Worm (Caenorhabditis elegans) whole organism, young adult: ENCODE measurements around the gene C05D11.13.

ENCODE experiments used
- B0019.2 ChIP-seq: fragments of 200-800 bp; sonication (Bioruptor generic); conservative IDR thresholded peaks from 2 replicates; pipeline ENCODE4 v1.3.6; 2022; ENCODE audit warnings: missing genetic modification reagents, missing genetic modification characterization, missing compliant biosample characterization
- B0035.1 ChIP-seq: sonication (generic microtip); optimal IDR thresholded peaks from 2 replicates; lab custom pipeline; 2016; ENCODE audit warnings: missing genetic modification characterization, mild to moderate bottlenecking, missing compliant biosample characterization, missing genotype, missing genetic modification reagents
- B0261.1 ChIP-seq: sonication (generic microtip); optimal IDR thresholded peaks from 2 replicates; lab custom pipeline; 2016; ENCODE audit warnings: mild to moderate bottlenecking, missing genetic modification characterization, moderate library complexity, missing compliant biosample characterization
- B0336.3 ChIP-seq: fragments of 200-800 bp; sonication (Bioruptor generic); IDR thresholded peaks from 2 replicates; pipeline ENCODE4 v1.3.6; 2022; ENCODE audit warnings: missing genetic modification characterization, missing compliant biosample characterization
- D2030.7 ChIP-seq: fragments of 200-800 bp; sonication (Bioruptor generic); IDR thresholded peaks from 2 replicates; pipeline ENCODE4 v1.3.6; 2022; ENCODE audit warnings: missing genetic modification reagents, missing genetic modification characterization, missing compliant biosample characterization
- F10E7.11 ChIP-seq: sonication (generic microtip); optimal IDR thresholded peaks from 2 replicates; lab custom pipeline; 2017; ENCODE audit warnings: mild to moderate bottlenecking, missing genetic modification characterization, moderate library complexity, missing compliant biosample characterization
- F22D6.2 ChIP-seq: sonication (generic microtip); optimal IDR thresholded peaks from 2 replicates; lab custom pipeline; 2016; ENCODE audit warnings: mild to moderate bottlenecking, missing genetic modification characterization, missing compliant biosample characterization
- F37B4.10 ChIP-seq: fragments of 200-800 bp; sonication (Bioruptor generic); IDR thresholded peaks from 2 replicates; pipeline ENCODE4 v1.3.6; 2022; ENCODE audit warnings: missing genetic modification characterization, missing compliant biosample characterization
- F39B2.1 ChIP-seq: fragments of 200-800 bp; sonication (Bioruptor generic); IDR thresholded peaks from 2 replicates; pipeline ENCODE4 v1.3.6; 2022; ENCODE audit warnings: missing genetic modification reagents, missing genetic modification characterization, missing compliant biosample characterization
- F57A8.1 ChIP-seq: fragments of 200-800 bp; sonication (Bioruptor generic); optimal IDR thresholded peaks from 2 replicates; lab custom pipeline; 2018; ENCODE audit warnings: mild to moderate bottlenecking, missing genetic modification characterization, moderate library complexity, missing compliant biosample characterization
- Y56A3A.18 ChIP-seq: fragments of 200-800 bp; sonication (Bioruptor generic); IDR thresholded peaks from 2 replicates; pipeline ENCODE4 v1.3.6; 2022; ENCODE audit warnings: missing genetic modification reagents, missing genetic modification characterization, missing compliant biosample characterization
- Y79H2A.3 ChIP-seq: fragments of 200-800 bp; sonication (Bioruptor generic); conservative IDR thresholded peaks from 2 replicates; pipeline ENCODE4 v1.3.6; 2022; ENCODE audit warnings: missing genetic modification reagents, missing genetic modification characterization, missing compliant biosample characterization
- Y95B8A.8 ChIP-seq: fragments of 200-800 bp; sonication (Bioruptor generic); IDR thresholded peaks from 2 replicates; pipeline ENCODE4 v1.3.6; 2022; ENCODE audit warnings: missing genetic modification reagents, missing genetic modification characterization, missing compliant biosample characterization
- akir-1 ChIP-seq: fragments of 200-800 bp; sonication (Bioruptor generic); optimal IDR thresholded peaks from 2 replicates; lab custom pipeline; 2018; ENCODE audit warnings: mild to moderate bottlenecking, missing genetic modification characterization, moderate library complexity, missing compliant biosample characterization
- athp-1 ChIP-seq: sonication (generic microtip); optimal IDR thresholded peaks from 2 replicates; lab custom pipeline; 2017; ENCODE audit warnings: mild to moderate bottlenecking, missing genetic modification characterization, missing compliant biosample characterization
- cebp-1 ChIP-seq, 2 experiments: fragments of 200-800 bp in 1 of 2; sonication (Bioruptor generic) in 1 of 2; sonication (generic microtip) in 1 of 2; IDR thresholded peaks in 1 of 2; optimal IDR thresholded peaks in 1 of 2; 2 replicates each; pipeline versions ENCODE4 v1.3.6 to Lab custom; 2017 to 2022; ENCODE audit warnings: missing compliant biosample characterization in 2 of 2, missing genetic modification characterization in 2 of 2, mild to moderate bottlenecking in 1 of 2, missing genetic modification reagents in 1 of 2, moderate library complexity in 1 of 2
- chd-7 ChIP-seq: sonication (generic microtip); optimal IDR thresholded peaks from 2 replicates; lab custom pipeline; 2016; ENCODE audit warnings: mild to moderate bottlenecking, missing genetic modification characterization, moderate library complexity, missing compliant biosample characterization
- dpl-1 ChIP-seq: fragments of 150-350 bp; optimal IDR thresholded peaks from 2 replicates; lab custom pipeline; 2014; ENCODE audit warnings: missing biosample characterization, missing genetic modification reagents, missing genetic modification characterization
- egl-44 ChIP-seq: fragments of 200-800 bp; sonication (Bioruptor generic); IDR thresholded peaks from 2 replicates; pipeline ENCODE4 v1.3.6; 2022; ENCODE audit warnings: missing genetic modification reagents, missing genetic modification characterization, missing compliant biosample characterization
- ekl-4 ChIP-seq: fragments of 200-800 bp; sonication (Bioruptor generic); IDR thresholded peaks from 2 replicates; pipeline ENCODE4 v1.3.6; 2022; ENCODE audit warnings: missing genetic modification reagents, missing genetic modification characterization, missing compliant biosample characterization
- ets-4 ChIP-seq: fragments of 200-800 bp; sonication (Bioruptor generic); optimal IDR thresholded peaks from 2 replicates; lab custom pipeline; 2018; ENCODE audit warnings: mild to moderate bottlenecking, missing genetic modification characterization, missing compliant biosample characterization
- hlh-26 ChIP-seq: fragments of 200-800 bp; sonication (Bioruptor generic); conservative IDR thresholded peaks from 2 replicates; pipeline ENCODE4 v1.3.6; 2022; ENCODE audit warnings: missing genetic modification reagents, missing genetic modification characterization, missing compliant biosample characterization
- lag-1 ChIP-seq: fragments of 200-800 bp; sonication (Bioruptor generic); IDR thresholded peaks from 2 replicates; pipeline ENCODE4 v1.3.6; 2022; ENCODE audit warnings: missing genetic modification reagents, missing genetic modification characterization, missing compliant biosample characterization
- lin-26 ChIP-seq: fragments of 200-800 bp; sonication (Bioruptor generic); IDR thresholded peaks from 2 replicates; pipeline ENCODE4 v1.3.6; 2022; ENCODE audit warnings: missing genetic modification reagents, missing genetic modification characterization, missing compliant biosample characterization
- lin-35 ChIP-seq, 3 experiments: fragments of 150-350 bp in 2 of 3; sonication (generic microtip) in 1 of 3; optimal IDR thresholded peaks; 2 replicates each; lab custom pipeline; 2014 to 2018; ENCODE audit warnings: missing biosample characterization in 3 of 3, missing genetic modification characterization in 3 of 3, missing genetic modification reagents in 3 of 3
- lin-54 ChIP-seq: fragments of 200-800 bp; sonication (Bioruptor generic); optimal IDR thresholded peaks from 2 replicates; lab custom pipeline; 2018; ENCODE audit warnings: mild to moderate bottlenecking, missing genetic modification characterization, missing compliant biosample characterization
- lsl-1 ChIP-seq: fragments of 200-800 bp; sonication (Bioruptor generic); optimal IDR thresholded peaks from 2 replicates; lab custom pipeline; 2018; ENCODE audit warnings: mild to moderate bottlenecking, missing genetic modification characterization, moderate library complexity, missing compliant biosample characterization
- madf-10 ChIP-seq: sonication (generic microtip); optimal IDR thresholded peaks from 2 replicates; lab custom pipeline; 2016; ENCODE audit warnings: mild to moderate bottlenecking, missing genetic modification characterization, missing compliant biosample characterization
- madf-3 ChIP-seq: fragments of 200-800 bp; sonication (Bioruptor generic); IDR thresholded peaks from 2 replicates; pipeline ENCODE4 v1.3.6; 2022; ENCODE audit warnings: missing genetic modification reagents, missing genetic modification characterization, missing compliant biosample characterization
- madf-8 ChIP-seq: fragments of 200-800 bp; sonication (Bioruptor generic); conservative IDR thresholded peaks from 2 replicates; pipeline ENCODE4 v1.3.6; 2022; ENCODE audit warnings: missing genetic modification reagents, missing genetic modification characterization, missing compliant biosample characterization
- nfya-1 ChIP-seq: sonication (generic microtip); optimal IDR thresholded peaks from 2 replicates; lab custom pipeline; 2017; ENCODE audit warnings: antibody characterized with exemption, missing compliant biosample characterization, missing genetic modification characterization, borderline replicate concordance; ENCODE audit not compliant: insufficient read depth
- nfyb-1 ChIP-seq: fragments of 200-800 bp; sonication (Bioruptor generic); IDR thresholded peaks from 2 replicates; pipeline ENCODE4 v1.3.6; 2022; ENCODE audit warnings: missing genetic modification reagents, missing genetic modification characterization, missing compliant biosample characterization
- nhr-179 ChIP-seq: sonication (generic microtip); optimal IDR thresholded peaks from 2 replicates; lab custom pipeline; 2016; ENCODE audit warnings: mild to moderate bottlenecking, missing genetic modification characterization, missing compliant biosample characterization
- nhr-80 ChIP-seq: sonication (generic microtip); optimal IDR thresholded peaks from 2 replicates; lab custom pipeline; 2016; ENCODE audit warnings: missing genetic modification characterization, missing compliant biosample characterization
- nhr-90 ChIP-seq: sonication (generic microtip); optimal IDR thresholded peaks from 2 replicates; lab custom pipeline; 2016; ENCODE audit warnings: missing genotype, mild to moderate bottlenecking, missing genetic modification characterization, missing compliant biosample characterization
- pha-4 ChIP-seq: fragments of 150-350 bp; sonication (generic microtip); optimal IDR thresholded peaks from 2 replicates; lab custom pipeline; 2014; ENCODE audit warnings: missing biosample characterization, missing genetic modification reagents, missing genetic modification characterization
- rcor-1 ChIP-seq: fragments of 200-800 bp; sonication (Bioruptor generic); IDR thresholded peaks from 2 replicates; pipeline ENCODE4 v1.3.6; 2022; ENCODE audit warnings: missing genetic modification reagents, missing genetic modification characterization, missing compliant biosample characterization
- repo-1 ChIP-seq: sonication (generic microtip); optimal IDR thresholded peaks from 2 replicates; lab custom pipeline; 2017; ENCODE audit warnings: mild to moderate bottlenecking, missing genetic modification characterization, missing compliant biosample characterization
- rpc-1 ChIP-seq, 2 experiments: fragments of 150-350 bp in 1 of 2; sonication (generic microtip) in 1 of 2; optimal IDR thresholded peaks; 2 replicates each; lab custom pipeline; 2014 to 2018; ENCODE audit warnings: missing biosample characterization in 1 of 2, missing genetic modification characterization in 1 of 2, missing genetic modification reagents in 1 of 2, missing genotype in 1 of 2
- snpc-1.3 ChIP-seq: sonication (generic microtip); optimal IDR thresholded peaks from 2 replicates; lab custom pipeline; 2017; ENCODE audit warnings: missing genetic modification characterization, mild to moderate bottlenecking, missing compliant biosample characterization, antibody characterized with exemption, moderate library complexity, missing genotype, missing genetic modification reagents; ENCODE audit not compliant: insufficient read depth
- tbx-9 ChIP-seq: sonication (generic microtip); optimal IDR thresholded peaks from 2 replicates; lab custom pipeline; 2016; ENCODE audit warnings: borderline replicate concordance, missing genetic modification characterization, inconsistent platforms, missing compliant biosample characterization
- tlf-1 ChIP-seq: fragments of 200-800 bp; sonication (Bioruptor generic); optimal IDR thresholded peaks from 2 replicates; lab custom pipeline; 2018; ENCODE audit warnings: mild to moderate bottlenecking, missing genetic modification characterization, missing compliant biosample characterization
- unc-62 ChIP-seq: fragments of 150-350 bp; optimal IDR thresholded peaks from 2 replicates; lab custom pipeline; 2014; ENCODE audit warnings: missing biosample characterization, missing genetic modification reagents, missing genetic modification characterization
- xnd-1 ChIP-seq: sonication (generic microtip); optimal IDR thresholded peaks from 2 replicates; lab custom pipeline; 2016; ENCODE audit warnings: missing genotype, missing genetic modification reagents, missing genetic modification characterization, missing compliant biosample characterization
- zim-3 ChIP-seq: sonication (generic microtip); optimal IDR thresholded peaks from 2 replicates; lab custom pipeline; 2017; ENCODE audit warnings: mild to moderate bottlenecking, missing genetic modification characterization, moderate library complexity, missing compliant biosample characterization
- ztf-22 ChIP-seq: fragments of 200-800 bp; sonication (Bioruptor generic); optimal IDR thresholded peaks from 2 replicates; lab custom pipeline; 2018; ENCODE audit warnings: mild to moderate bottlenecking, missing genetic modification characterization, moderate library complexity, missing compliant biosample characterization
- ztf-25 ChIP-seq: fragments of 200-800 bp; sonication (Bioruptor generic); IDR thresholded peaks from 2 replicates; pipeline ENCODE4 v1.3.6; 2022; ENCODE audit warnings: missing genetic modification reagents, missing genetic modification characterization, missing compliant biosample characterization
- ztf-3 ChIP-seq: fragments of 200-800 bp; sonication (Bioruptor generic); optimal IDR thresholded peaks from 2 replicates; lab custom pipeline; 2018; ENCODE audit warnings: mild to moderate bottlenecking, missing genetic modification characterization, missing compliant biosample characterization

Gene C05D11.13

DNA sequence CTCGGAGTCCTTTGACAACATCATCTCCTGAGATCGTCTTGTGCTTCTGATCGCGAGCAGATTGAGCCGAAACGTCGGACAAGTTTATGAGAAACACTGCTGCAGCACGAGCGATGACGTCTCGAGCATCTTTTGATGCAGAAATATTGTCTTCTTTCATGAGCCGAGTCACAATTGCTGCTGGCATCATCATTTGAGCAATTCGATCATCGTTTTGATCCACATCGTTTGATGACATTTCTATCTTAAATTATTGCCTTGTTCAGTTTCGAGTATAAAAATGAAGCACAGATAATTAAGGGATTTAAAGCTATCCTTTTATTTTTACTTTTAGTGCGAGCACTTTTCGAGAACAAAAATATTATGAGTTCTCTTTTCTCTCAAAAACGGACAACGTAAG lies 18.2 kb upstream of the C05D11.13 start, which contains the start of gene T26A5.8 (continued):
- TF ChIP-seq tlf-1 (GFP tag; lab: Kevin White, UChicago), result peak; percentile 11
- no peak for TF ChIP-seq madf-10
- TF ChIP-seq unc-62 (GFP tag; lab: Kevin White, UChicago), result no peak
- TF ChIP-seq xnd-1 (tag; lab: Kevin White, UChicago), result no peak
- no peak for TF ChIP-seq lin-35 (GFP tag; optimal IDR thresholded peaks at IDR 0.05; lab: Kevin White, UChicago)
- no peak for TF ChIP-seq ztf-22 (GFP tag; lab: Kevin White, UChicago)
- peak; percentile 50 for TF ChIP-seq zim-3 (tag; lab: Kevin White, UChicago)
- TF ChIP-seq F57A8.1 (GFP tag; lab: Kevin White, UChicago), result no peak
- peak; percentile 7 for TF ChIP-seq nhr-90
- TF ChIP-seq Y95B8A.8 (GFP tag; lab: Robert Waterston, UW), result 0 out of 2 replicates have a peak, but pooled peaks have one; percentile 12
- TF ChIP-seq dpl-1, result no peak
- TF ChIP-seq cebp-1 (GFP tag; IDR thresholded peaks at IDR 0.05; lab: Robert Waterston, UW), result no peak
- peak; percentile 26 for TF ChIP-seq cebp-1 (tag; optimal IDR thresholded peaks at IDR 0.05; lab: Kevin White, UChicago)
- TF ChIP-seq B0261.1, result no peak
- TF ChIP-seq rcor-1, result no peak
- TF ChIP-seq repo-1 (tag; lab: Kevin White, UChicago), result peak; percentile 44
- TF ChIP-seq lag-1 (GFP tag; lab: Robert Waterston, UW), result no peak
- TF ChIP-seq B0019.2 (GFP tag; lab: Robert Waterston, UW), result no peak
- TF ChIP-seq nhr-80 (tag; lab: Kevin White, UChicago), result no peak
- no peak for TF ChIP-seq F37B4.10 (GFP tag; lab: Robert Waterston, UW)
- peak; percentile 74; the same call in 1 of the 2 replicates for TF ChIP-seq madf-3 (GFP tag; lab: Robert Waterston, UW)
- TF ChIP-seq F22D6.2 (tag; lab: Kevin White, UChicago), result no peak
- peak; percentile 81 for TF ChIP-seq B0336.3 (GFP tag; lab: Robert Waterston, UW)
- peak; percentile 50 for TF ChIP-seq ztf-3 (GFP tag; lab: Kevin White, UChicago)
- TF ChIP-seq hlh-26, result no peak
- TF ChIP-seq lin-54 (GFP tag; lab: Kevin White, UChicago), result peak; percentile 63
- TF ChIP-seq D2030.7 (GFP tag; lab: Robert Waterston, UW), result no peak
- no peak for TF ChIP-seq F39B2.1 (GFP tag; lab: Robert Waterston, UW)
- no peak for TF ChIP-seq pha-4 (tag; lab: Kevin White, UChicago)
- no peak for TF ChIP-seq rpc-1 (optimal IDR thresholded peaks at IDR 0.05; lab: Kevin White, UChicago)
- TF ChIP-seq rpc-1 (tag; optimal IDR thresholded peaks at IDR 0.05; lab: Kevin White, UChicago), result no peak
- peak; percentile 36; the same call in 1 of the 2 replicates for TF ChIP-seq Y56A3A.18
- TF ChIP-seq lsl-1, result peak; percentile 24
- no peak for TF ChIP-seq B0035.1 (tag; lab: Kevin White, UChicago)
- TF ChIP-seq athp-1 (tag; lab: Kevin White, UChicago), result peak; percentile 75
- TF ChIP-seq nfya-1, result no peak
- no peak for TF ChIP-seq nhr-179 (tag; lab: Kevin White, UChicago)
- TF ChIP-seq ets-4 (GFP tag; lab: Kevin White, UChicago), result no peak
- no peak for TF ChIP-seq egl-44
- peak; percentile 88 for TF ChIP-seq ekl-4
- 0 out of 2 replicates have a peak, but pooled peaks have one; percentile 45 for TF ChIP-seq Y79H2A.3 (GFP tag; lab: Robert Waterston, UW)
- TF ChIP-seq snpc-1.3 (tag; lab: Kevin White, UChicago), result peak; percentile 41
- TF ChIP-seq ztf-25 (GFP tag; lab: Robert Waterston, UW), result no peak
- 0 out of 2 replicates have a peak, but pooled peaks have one; percentile 56 for TF ChIP-seq lin-26
- no peak for TF ChIP-seq tbx-9 (tag; lab: Kevin White, UChicago)
- no peak for TF ChIP-seq akir-1 (GFP tag; lab: Kevin White, UChicago)
- peak; percentile 5 for TF ChIP-seq chd-7 (tag; lab: Kevin White, UChicago)
- peak; percentile 68 for TF ChIP-seq F10E7.11 (tag; lab: Kevin White, UChicago)
- TF ChIP-seq madf-8 (GFP tag; lab: Robert Waterston, UW), result no peak
- peak; percentile 56 for TF ChIP-seq nfyb-1 (GFP tag; lab: Robert Waterston, UW)
